Worm (Caenorhabditis elegans) whole organism, L2 larva: ENCODE results near the gene nspd-9.

ENCODE experiments used
- C34F6.9 ChIP-seq: fragments of 150-350 bp; optimal IDR thresholded peaks from 2 replicates; lab custom pipeline; 2014; ENCODE audit warnings: missing biosample characterization, missing genetic modification characterization
- F13H6.1 ChIP-seq: sonication (generic microtip); optimal IDR thresholded peaks from 2 replicates; lab custom pipeline; 2016; ENCODE audit warnings: missing genetic modification characterization, missing compliant biosample characterization
- R02D3.7 ChIP-seq: fragments of 150-350 bp; optimal IDR thresholded peaks from 2 replicates; lab custom pipeline; 2014; ENCODE audit warnings: missing biosample characterization, missing genetic modification characterization
- Y55F3AM.14 ChIP-seq: fragments of 200-800 bp; sonication (Bioruptor generic); optimal IDR thresholded peaks from 2 replicates; lab custom pipeline; 2018; ENCODE audit warnings: mild to moderate bottlenecking, missing genetic modification characterization, missing compliant biosample characterization
- ZK546.5 ChIP-seq: sonication (generic microtip); optimal IDR thresholded peaks from 2 replicates; lab custom pipeline; 2017; ENCODE audit warnings: missing biosample characterization, missing genetic modification characterization
- alr-1 ChIP-seq: fragments of 150-350 bp; optimal IDR thresholded peaks from 2 replicates; lab custom pipeline; 2014; ENCODE audit warnings: missing biosample characterization, missing genetic modification characterization
- ama-1 ChIP-seq: fragments of 150-350 bp; optimal IDR thresholded peaks from 2 replicates; lab custom pipeline; 2018; ENCODE audit warnings: inconsistent platforms
- ceh-16 ChIP-seq: fragments of 150-350 bp; optimal IDR thresholded peaks from 2 replicates; lab custom pipeline; 2014; ENCODE audit warnings: missing biosample characterization, missing genetic modification characterization
- crh-2 ChIP-seq: sonication (generic microtip); optimal IDR thresholded peaks from 2 replicates; lab custom pipeline; 2017; ENCODE audit warnings: missing biosample characterization, missing genetic modification characterization
- dmd-4 ChIP-seq: sonication (generic microtip); optimal IDR thresholded peaks from 2 replicates; lab custom pipeline; 2017; ENCODE audit warnings: missing biosample characterization, missing genetic modification characterization
- egl-27 ChIP-seq: sonication (generic microtip); optimal IDR thresholded peaks from 3 replicates; lab custom pipeline; 2017; ENCODE audit warnings: missing biosample characterization, missing genetic modification reagents, missing genetic modification characterization
- elt-1 ChIP-seq: fragments of 150-350 bp; optimal IDR thresholded peaks from 2 replicates; lab custom pipeline; 2014; ENCODE audit warnings: missing biosample characterization, missing genetic modification characterization
- fos-1 ChIP-seq: fragments of 150-350 bp; optimal IDR thresholded peaks from 2 replicates; lab custom pipeline; 2014; ENCODE audit warnings: missing biosample characterization, missing genetic modification characterization
- gmeb-1 ChIP-seq: fragments of 150-350 bp; optimal IDR thresholded peaks from 2 replicates; lab custom pipeline; 2014; ENCODE audit warnings: missing biosample characterization, missing genetic modification characterization
- lin-13 ChIP-seq: fragments of 150-350 bp; optimal IDR thresholded peaks from 2 replicates; lab custom pipeline; 2014; ENCODE audit warnings: missing biosample characterization, missing genetic modification reagents, missing genetic modification characterization
- lin-39 ChIP-seq: fragments of 150-350 bp; optimal IDR thresholded peaks from 2 replicates; lab custom pipeline; 2014; ENCODE audit warnings: missing biosample characterization, missing genetic modification reagents, missing genetic modification characterization
- lsy-2 ChIP-seq, 2 experiments: fragments of 150-350 bp in 1 of 2; sonication (generic microtip) in 1 of 2; optimal IDR thresholded peaks; 2 replicates each; lab custom pipeline; 2014 to 2017; ENCODE audit warnings: missing biosample characterization in 2 of 2, missing genetic modification characterization in 2 of 2
- mab-5 ChIP-seq: fragments of 150-350 bp; optimal IDR thresholded peaks from 2 replicates; lab custom pipeline; 2014; ENCODE audit warnings: missing biosample characterization, missing genetic modification characterization
- mdl-1 ChIP-seq, 2 experiments: fragments of 150-350 bp in 1 of 2; sonication (generic microtip) in 1 of 2; optimal IDR thresholded peaks; 2 replicates each; lab custom pipeline; 2017; ENCODE audit warnings: missing biosample characterization in 2 of 2, missing genetic modification characterization in 2 of 2
- nhr-10 ChIP-seq: sonication (generic microtip); optimal IDR thresholded peaks from 2 replicates; lab custom pipeline; 2017; ENCODE audit warnings: missing biosample characterization, missing genetic modification characterization
- nhr-11 ChIP-seq: fragments of 150-350 bp; optimal IDR thresholded peaks from 2 replicates; lab custom pipeline; 2014; ENCODE audit warnings: missing biosample characterization, missing genetic modification characterization
- nhr-129 ChIP-seq: fragments of 150-350 bp; optimal IDR thresholded peaks from 2 replicates; lab custom pipeline; 2014; ENCODE audit warnings: missing biosample characterization, missing genetic modification characterization
- nhr-21 ChIP-seq: fragments of 150-350 bp; optimal IDR thresholded peaks from 2 replicates; lab custom pipeline; 2014; ENCODE audit warnings: missing biosample characterization, missing genetic modification characterization
- nhr-23 ChIP-seq: fragments of 150-350 bp; optimal IDR thresholded peaks from 2 replicates; lab custom pipeline; 2014; ENCODE audit warnings: missing biosample characterization, missing genetic modification reagents, missing genetic modification characterization
- nhr-25 ChIP-seq: fragments of 150-350 bp; sonication (generic microtip); optimal IDR thresholded peaks from 3 replicates; lab custom pipeline; 2014; ENCODE audit warnings: missing biosample characterization, missing genetic modification characterization
- nhr-6 ChIP-seq: fragments of 150-350 bp; optimal IDR thresholded peaks from 2 replicates; lab custom pipeline; 2014; ENCODE audit warnings: missing biosample characterization, missing genetic modification characterization
- nhr-77 ChIP-seq: fragments of 150-350 bp; optimal IDR thresholded peaks from 2 replicates; lab custom pipeline; 2014; ENCODE audit warnings: missing biosample characterization, missing genetic modification characterization
- peb-1 ChIP-seq: fragments of 150-350 bp; optimal IDR thresholded peaks from 2 replicates; lab custom pipeline; 2014; ENCODE audit warnings: missing biosample characterization, missing genetic modification characterization
- sem-4 ChIP-seq: fragments of 150-350 bp; optimal IDR thresholded peaks from 2 replicates; lab custom pipeline; 2014; ENCODE audit warnings: missing biosample characterization, missing genetic modification reagents, missing genetic modification characterization
- sma-3 ChIP-seq: sonication (generic microtip); optimal IDR thresholded peaks from 2 replicates; lab custom pipeline; 2016; ENCODE audit warnings: missing genetic modification reagents, missing genetic modification characterization, missing compliant biosample characterization
- sma-9 ChIP-seq, 2 experiments: fragments of 150-350 bp in 1 of 2; sonication (generic microtip) in 1 of 2; optimal IDR thresholded peaks; 2 replicates each; lab custom pipeline; 2014 to 2016; ENCODE audit warnings: missing genetic modification characterization in 2 of 2, mild to moderate bottlenecking in 1 of 2, missing biosample characterization in 1 of 2, missing compliant biosample characterization in 1 of 2, missing genetic modification reagents in 1 of 2, moderate library complexity in 1 of 2
- snpc-4 ChIP-seq: fragments of 150-350 bp; optimal IDR thresholded peaks from 2 replicates; lab custom pipeline; 2014; ENCODE audit warnings: missing biosample characterization, missing genetic modification characterization
- unc-39 ChIP-seq: fragments of 150-350 bp; optimal IDR thresholded peaks from 2 replicates; lab custom pipeline; 2014; ENCODE audit warnings: missing biosample characterization, missing genetic modification characterization
- unc-55 ChIP-seq: fragments of 150-350 bp; sonication (generic microtip); optimal IDR thresholded peaks from 3 replicates; lab custom pipeline; 2014; ENCODE audit warnings: missing biosample characterization, missing genetic modification reagents, missing genetic modification characterization
- zag-1 ChIP-seq: fragments of 150-350 bp; optimal IDR thresholded peaks from 2 replicates; lab custom pipeline; 2014; ENCODE audit warnings: missing biosample characterization, missing genetic modification characterization
- ztf-1 ChIP-seq: fragments of 200-800 bp; sonication (Bioruptor generic); conservative IDR thresholded peaks from 2 replicates; pipeline ENCODE4 v1.3.6; 2022; ENCODE audit warnings: missing genetic modification characterization, missing compliant biosample characterization
- ztf-11 ChIP-seq: sonication (generic microtip); optimal IDR thresholded peaks from 2 replicates; lab custom pipeline; 2017; ENCODE audit warnings: missing biosample characterization, missing genetic modification characterization
- ztf-4 ChIP-seq: fragments of 150-350 bp; optimal IDR thresholded peaks from 2 replicates; lab custom pipeline; 2014; ENCODE audit warnings: missing biosample characterization, missing genetic modification characterization

The nspd-9 gene

DNA sequence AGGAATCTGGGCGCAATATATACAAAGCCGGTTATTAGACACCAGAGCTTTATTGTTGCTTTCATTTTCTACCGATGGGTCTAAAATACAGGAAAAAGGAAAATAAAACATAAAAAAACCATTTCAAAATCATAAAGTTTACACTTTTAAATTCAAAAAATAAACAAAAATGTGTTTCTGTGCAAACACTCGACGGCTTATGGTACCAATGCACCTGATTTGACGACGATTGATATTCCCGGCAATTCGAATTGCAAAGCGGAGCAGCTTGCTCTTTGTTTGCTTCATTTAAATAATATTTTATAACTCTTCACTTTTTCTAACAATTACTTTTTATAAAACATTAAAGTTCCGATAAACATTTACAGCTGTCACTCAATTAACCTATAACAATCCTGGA lies 20.0 kb upstream of the nspd-9 start, which contains the start of gene F26A1.1:
F26A1.1 (plus strand) TSS at position 369 of the 400 bp plus-strand sequence.
- peak; percentile 6 for TF ChIP-seq gmeb-1
- no peak for TF ChIP-seq ZK546.5 (tag; lab: Kevin White, UChicago)
- TF ChIP-seq nhr-77 (tag; lab: Kevin White, UChicago): no peak
- no peak for TF ChIP-seq lin-39 (tag; lab: Kevin White, UChicago)
- no peak for TF ChIP-seq nhr-25 (tag; lab: Kevin White, UChicago)
- no peak for TF ChIP-seq nhr-6 (tag; lab: Kevin White, UChicago)
- TF ChIP-seq sma-9 (GFP tag; optimal IDR thresholded peaks at IDR 0.05; lab: Kevin White, UChicago): no peak
- no peak for TF ChIP-seq sma-9 (tag; optimal IDR thresholded peaks at IDR 0.05; lab: Kevin White, UChicago)
- no peak for TF ChIP-seq fos-1
- TF ChIP-seq nhr-21 (tag; lab: Kevin White, UChicago): no peak
- TF ChIP-seq ama-1: no peak
- no peak for TF ChIP-seq elt-1
- no peak for TF ChIP-seq ztf-4
- no peak for TF ChIP-seq unc-39 (tag; lab: Kevin White, UChicago)
- TF ChIP-seq crh-2 (tag; lab: Kevin White, UChicago): peak; percentile 5
- no peak for TF ChIP-seq lin-13 (GFP tag; lab: Kevin White, UChicago)
- TF ChIP-seq ceh-16 (tag; lab: Kevin White, UChicago): no peak
- TF ChIP-seq alr-1: no peak
- TF ChIP-seq peb-1 (tag; lab: Kevin White, UChicago): no peak
- peak in 1 of 2 experiments; percentile 38 for TF ChIP-seq lsy-2 (tag; optimal IDR thresholded peaks at IDR 0.05; lab: Kevin White, UChicago)
- peak; percentile 8 for TF ChIP-seq nhr-129 (tag; lab: Kevin White, UChicago)
- peak; percentile 54 for TF ChIP-seq unc-55 (GFP tag; lab: Kevin White, UChicago)

DNA sequence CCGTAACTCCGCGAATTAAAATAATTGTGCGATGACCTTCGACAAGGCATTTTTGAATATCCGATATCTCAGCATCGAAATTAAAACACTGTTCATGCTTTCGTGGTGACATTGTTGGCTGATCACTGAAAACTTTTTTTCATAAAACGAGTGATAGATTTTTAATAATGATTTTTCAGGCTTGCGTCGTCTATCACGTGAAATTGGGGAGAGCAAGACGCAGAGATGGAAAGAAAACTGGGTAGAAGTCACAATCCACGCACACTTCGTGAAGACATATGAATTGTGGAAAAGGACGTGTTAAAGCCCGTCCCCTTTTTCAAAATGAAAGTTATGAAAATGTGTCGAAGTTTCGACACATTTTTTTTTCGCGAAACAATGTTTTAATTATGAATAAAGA lies 19.6 kb upstream of the nspd-9 start, which contains the start of gene nonu-1:
nonu-1 (minus strand) TSS at position 169 of the 400 bp plus-strand sequence.
- TF ChIP-seq mab-5 (tag; lab: Kevin White, UChicago): no peak
- TF ChIP-seq nhr-77 (tag; lab: Kevin White, UChicago): no peak
- TF ChIP-seq unc-39 (tag; lab: Kevin White, UChicago): no peak
- no peak for TF ChIP-seq lin-39 (tag; lab: Kevin White, UChicago)
- no peak for TF ChIP-seq dmd-4 (tag; lab: Kevin White, UChicago)
- TF ChIP-seq crh-2 (tag; lab: Kevin White, UChicago): no peak
- TF ChIP-seq snpc-4 (tag; lab: Kevin White, UChicago): no peak
- no peak for TF ChIP-seq ztf-11 (tag; lab: Kevin White, UChicago)
- TF ChIP-seq sma-3 (GFP tag; lab: Kevin White, UChicago): no peak
- TF ChIP-seq lin-13 (GFP tag; lab: Kevin White, UChicago): no peak
- no peak for TF ChIP-seq mdl-1 (tag; optimal IDR thresholded peaks at IDR 0.05; lab: Kevin White, UChicago)
- TF ChIP-seq sma-9 (GFP tag; optimal IDR thresholded peaks at IDR 0.05; lab: Kevin White, UChicago): no peak
- TF ChIP-seq sma-9 (tag; optimal IDR thresholded peaks at IDR 0.05; lab: Kevin White, UChicago): no peak
- TF ChIP-seq nhr-129 (tag; lab: Kevin White, UChicago): no peak
- TF ChIP-seq nhr-23 (tag; lab: Kevin White, UChicago): no peak
- no peak for TF ChIP-seq elt-1
- TF ChIP-seq ztf-4: no peak
- no peak for TF ChIP-seq lsy-2 (tag; optimal IDR thresholded peaks at IDR 0.05; lab: Kevin White, UChicago)
- TF ChIP-seq nhr-10: no peak
- no peak for TF ChIP-seq F13H6.1
- no peak for TF ChIP-seq R02D3.7 (tag; lab: Kevin White, UChicago)

DNA sequence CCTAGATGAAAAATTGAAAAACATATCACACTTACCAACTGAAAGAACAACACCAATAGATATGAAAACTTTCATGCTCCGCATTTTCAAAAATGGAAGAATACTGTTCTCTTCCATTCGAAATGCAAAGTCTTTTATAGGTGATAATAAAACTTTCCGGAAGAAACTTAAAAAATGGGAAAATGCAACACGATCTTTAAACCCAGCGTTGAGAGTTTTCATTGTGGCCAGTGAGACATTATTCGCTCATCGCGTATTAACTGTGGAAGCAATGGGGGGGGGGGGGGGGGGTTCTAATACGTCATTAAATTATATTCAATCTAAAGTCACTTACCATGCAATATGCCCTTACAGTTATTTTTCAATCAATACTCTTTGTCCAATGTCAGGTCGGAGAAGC lies 14.2 kb upstream of the nspd-9 start, which contains the start of the genes clec-157 and fkh-5:
clec-157 (minus strand) TSS at position 101 of the 400 bp plus-strand sequence.
fkh-5 (plus strand) TSS at position 336 of the 400 bp plus-strand sequence.
- no peak for TF ChIP-seq ZK546.5 (tag; lab: Kevin White, UChicago)
- no peak for TF ChIP-seq zag-1 (tag; lab: Kevin White, UChicago)
- no peak for TF ChIP-seq lsy-2 (tag; optimal IDR thresholded peaks at IDR 0.05; lab: Kevin White, UChicago)
- TF ChIP-seq F13H6.1: no peak
- TF ChIP-seq ztf-1: no peak
- no peak for TF ChIP-seq egl-27 (tag; lab: Kevin White, UChicago)
- no peak for TF ChIP-seq gmeb-1
- TF ChIP-seq nhr-25 (tag; lab: Kevin White, UChicago): no peak
- no peak for TF ChIP-seq unc-55 (GFP tag; lab: Kevin White, UChicago)
- no peak for TF ChIP-seq Y55F3AM.14
- TF ChIP-seq sma-3 (GFP tag; lab: Kevin White, UChicago): no peak
- no peak for TF ChIP-seq C34F6.9 (tag; lab: Kevin White, UChicago)
- TF ChIP-seq fos-1: no peak
- no peak for TF ChIP-seq sem-4 (tag; lab: Kevin White, UChicago)
- no peak for TF ChIP-seq nhr-77 (tag; lab: Kevin White, UChicago)
- TF ChIP-seq nhr-129 (tag; lab: Kevin White, UChicago): no peak
- TF ChIP-seq nhr-11: no peak
- no peak for TF ChIP-seq crh-2 (tag; lab: Kevin White, UChicago)
